Worm (Caenorhabditis elegans): ENCODE results near the gene R05D8.7.

The R05D8.7 gene

ce11 chrV:2780786-2781185 is 17.8 kb upstream of the R05D8.7 start, which contains the start of gene R05D8.11:
R05D8.11 (minus strand) TSS chrV:2780886.
- no peak for TF ChIP-seq klf-2 (GFP tag; conservative IDR thresholded peaks at IDR 0.05)
- no peak for TF ChIP-seq T22C8.4 (GFP tag; IDR thresholded peaks at IDR 0.05)
- no peak for TF ChIP-seq flt-1 (GFP tag; IDR thresholded peaks at IDR 0.05)
- no peak for TF ChIP-seq ztf-29 (GFP tag; IDR thresholded peaks at IDR 0.05)
- TF ChIP-seq cog-1 (tag; optimal IDR thresholded peaks at IDR 0.05), result no peak
- TF ChIP-seq ztf-23 (GFP tag; IDR thresholded peaks at IDR 0.05), result no peak
- TF ChIP-seq tab-1 (GFP tag; IDR thresholded peaks at IDR 0.05), result no peak

ce11 chrV:2774042-2774441 is 11.0 kb upstream of the R05D8.7 start, which contains the start of gene srj-18:
srj-18 (plus strand) TSS chrV:2774342.
- TF ChIP-seq tab-1 (GFP tag; IDR thresholded peaks at IDR 0.05) (no peak), klf-2 (GFP tag; conservative IDR thresholded peaks at IDR 0.05) (no peak), ztf-29 (GFP tag; IDR thresholded peaks at IDR 0.05) (no peak), med-1 (GFP tag; optimal IDR thresholded peaks at IDR 0.05; ENCODE audit: insufficient read depth) (no peak), T22C8.4 (GFP tag; IDR thresholded peaks at IDR 0.05) (no peak), ref-1 (GFP tag; conservative IDR thresholded peaks at IDR 0.05) (no peak), cog-1 (tag; optimal IDR thresholded peaks at IDR 0.05) (no peak), ztf-23 (GFP tag; IDR thresholded peaks at IDR 0.05) (no peak), flt-1 (GFP tag; IDR thresholded peaks at IDR 0.05) (no peak)

ce11 chrV:2771560-2771959 is 8.6 kb upstream of the R05D8.7 start, which contains the start of gene srh-56:
srh-56 (plus strand) TSS chrV:2771860.
- TF ChIP-seq cog-1 (tag; optimal IDR thresholded peaks at IDR 0.05), result no peak
- no peak for TF ChIP-seq ref-1 (GFP tag; conservative IDR thresholded peaks at IDR 0.05)
- TF ChIP-seq ztf-23 (GFP tag; IDR thresholded peaks at IDR 0.05), result no peak
- TF ChIP-seq flt-1 (GFP tag; IDR thresholded peaks at IDR 0.05), result no peak
- no peak for TF ChIP-seq T22C8.4 (GFP tag; IDR thresholded peaks at IDR 0.05)
- no peak for TF ChIP-seq tab-1 (GFP tag; IDR thresholded peaks at IDR 0.05)
- TF ChIP-seq ztf-29 (GFP tag; IDR thresholded peaks at IDR 0.05), result no peak
- TF ChIP-seq med-1 (GFP tag; optimal IDR thresholded peaks at IDR 0.05; ENCODE audit: insufficient read depth), result no peak
- no peak for TF ChIP-seq klf-2 (GFP tag; conservative IDR thresholded peaks at IDR 0.05)

- TF ChIP-seq klf-2 (GFP tag; conservative IDR thresholded peaks at IDR 0.05) (no peak), ztf-23 (GFP tag; IDR thresholded peaks at IDR 0.05) (no peak), T22C8.4 (GFP tag; IDR thresholded peaks at IDR 0.05) (no peak), med-1 (GFP tag; optimal IDR thresholded peaks at IDR 0.05; ENCODE audit: insufficient read depth) (no peak), ref-1 (GFP tag; conservative IDR thresholded peaks at IDR 0.05) (no peak), flt-1 (GFP tag; IDR thresholded peaks at IDR 0.05) (no peak), tab-1 (GFP tag; IDR thresholded peaks at IDR 0.05) (no peak), cog-1 (tag; optimal IDR thresholded peaks at IDR 0.05) (no peak), ztf-29 (GFP tag; IDR thresholded peaks at IDR 0.05) (no peak)
These were observed 6.7 kb upstream of the R05D8.7 start, which contains the start of gene dhs-15 for ce11 chrV:2769754-2770153. dhs-15 (minus strand) TSS chrV:2769854.

ce11 chrV:2767465-2767864 is 4.5 kb upstream of the R05D8.7 start, which contains the start of gene R05D8.9:
R05D8.9 (minus strand) TSS chrV:2767565.
- no peak for TF ChIP-seq med-1 (GFP tag; optimal IDR thresholded peaks at IDR 0.05; ENCODE audit: insufficient read depth)
- TF ChIP-seq cog-1 (tag; optimal IDR thresholded peaks at IDR 0.05), result no peak
- TF ChIP-seq flt-1 (GFP tag; IDR thresholded peaks at IDR 0.05), result no peak
- no peak for TF ChIP-seq ztf-29 (GFP tag; IDR thresholded peaks at IDR 0.05)
- TF ChIP-seq ztf-23 (GFP tag; IDR thresholded peaks at IDR 0.05), result no peak
- no peak for TF ChIP-seq T22C8.4 (GFP tag; IDR thresholded peaks at IDR 0.05)
- TF ChIP-seq ref-1 (GFP tag; conservative IDR thresholded peaks at IDR 0.05), result no peak
- TF ChIP-seq tab-1 (GFP tag; IDR thresholded peaks at IDR 0.05), result no peak
- TF ChIP-seq klf-2 (GFP tag; conservative IDR thresholded peaks at IDR 0.05), result no peak

- TF ChIP-seq flt-1 (GFP tag; IDR thresholded peaks at IDR 0.05) (no peak), klf-2 (GFP tag; conservative IDR thresholded peaks at IDR 0.05) (no peak), cog-1 (tag; optimal IDR thresholded peaks at IDR 0.05) (no peak), med-1 (GFP tag; optimal IDR thresholded peaks at IDR 0.05; ENCODE audit: insufficient read depth) (no peak), ztf-29 (GFP tag; IDR thresholded peaks at IDR 0.05) (no peak), T22C8.4 (GFP tag; IDR thresholded peaks at IDR 0.05) (no peak), ref-1 (GFP tag; conservative IDR thresholded peaks at IDR 0.05) (no peak), ztf-23 (GFP tag; IDR thresholded peaks at IDR 0.05) (no peak), tab-1 (GFP tag; IDR thresholded peaks at IDR 0.05) (no peak)
These were observed 2.0 kb upstream of the R05D8.7 start, which contains the start of gene dhs-14 for ce11 chrV:2765052-2765451. dhs-14 (minus strand) TSS chrV:2765200.

ce11 chrV:2761470-2761869 is 1.5 kb downstream of the R05D8.7 start:
- TF ChIP-seq tab-1 (GFP tag; IDR thresholded peaks at IDR 0.05) (no peak), cog-1 (tag; optimal IDR thresholded peaks at IDR 0.05) (no peak), ztf-29 (GFP tag; IDR thresholded peaks at IDR 0.05) (no peak), T22C8.4 (GFP tag; IDR thresholded peaks at IDR 0.05) (no peak), klf-2 (GFP tag; conservative IDR thresholded peaks at IDR 0.05) (no peak), ztf-23 (GFP tag; IDR thresholded peaks at IDR 0.05) (no peak), flt-1 (GFP tag; IDR thresholded peaks at IDR 0.05) (no peak), med-1 (GFP tag; optimal IDR thresholded peaks at IDR 0.05; ENCODE audit: insufficient read depth) (no peak), ref-1 (GFP tag; conservative IDR thresholded peaks at IDR 0.05) (no peak)

- no peak for TF ChIP-seq cog-1 (tag; optimal IDR thresholded peaks at IDR 0.05)
These were observed 3.6 kb downstream of the R05D8.7 start, which contains the start of gene srg-58 for ce11 chrV:2759456-2759855. srg-58 (minus strand) TSS chrV:2759556.

- TF ChIP-seq ref-1 (GFP tag; conservative IDR thresholded peaks at IDR 0.05) (no peak), klf-2 (GFP tag; conservative IDR thresholded peaks at IDR 0.05) (0 out of 2 replicates have a peak, but pooled peaks have one; percentile 11), cog-1 (tag; optimal IDR thresholded peaks at IDR 0.05) (no peak), tab-1 (GFP tag; IDR thresholded peaks at IDR 0.05) (0 out of 2 replicates have a peak, but pooled peaks have one; percentile 39)
These were observed 4.6 kb downstream of the R05D8.7 start for ce11 chrV:2758437-2758836.

- no peak for TF ChIP-seq tab-1 (GFP tag; IDR thresholded peaks at IDR 0.05)
- TF ChIP-seq ref-1 (GFP tag; conservative IDR thresholded peaks at IDR 0.05), result no peak
- TF ChIP-seq cog-1 (tag; optimal IDR thresholded peaks at IDR 0.05), result no peak
- TF ChIP-seq T22C8.4 (GFP tag; IDR thresholded peaks at IDR 0.05), result no peak
- no peak for TF ChIP-seq med-1 (GFP tag; optimal IDR thresholded peaks at IDR 0.05; ENCODE audit: insufficient read depth)
- TF ChIP-seq klf-2 (GFP tag; conservative IDR thresholded peaks at IDR 0.05), result no peak
- no peak for TF ChIP-seq ztf-23 (GFP tag; IDR thresholded peaks at IDR 0.05)
- TF ChIP-seq flt-1 (GFP tag; IDR thresholded peaks at IDR 0.05), result no peak
- TF ChIP-seq ztf-29 (GFP tag; IDR thresholded peaks at IDR 0.05), result no peak
These were observed 5.6 kb downstream of the R05D8.7 start, which contains the start of gene srx-28 for ce11 chrV:2757226-2757893. srx-28 (minus strand) TSS chrV:2757276.
